Fruit fly (Drosophila melanogaster) whole organism, embryonic: ENCODE data around the gene VhaSFD.
A peak's percentile ranks its signal among the peaks of the same experiment; 100 is the strongest.

Source experiments
- Abd-B ChIP-seq: fragments of 200-800 bp; sonication (Bioruptor generic); optimal IDR thresholded peaks from 2 replicates; lab custom pipeline; 2018; ENCODE audit warnings: missing biosample characterization, mild to moderate bottlenecking, missing genetic modification characterization, moderate library complexity
- CG11456 ChIP-seq: fragments of 200-800 bp; sonication (Bioruptor generic); IDR thresholded peaks from 3 replicates; pipeline ENCODE4 v1.3.6; 2022; ENCODE audit warnings: missing biosample characterization, missing genetic modification characterization
- CG11695 ChIP-seq: fragments of 200-800 bp; sonication (Bioruptor generic); IDR thresholded peaks from 3 replicates; pipeline ENCODE4 v1.3.6; 2022; ENCODE audit warnings: missing biosample characterization, missing genetic modification characterization
- CG11723 ChIP-seq: fragments of 200-800 bp; sonication (Bioruptor generic); optimal IDR thresholded peaks from 2 replicates; lab custom pipeline; 2017; ENCODE audit warnings: missing biosample characterization, mild to moderate bottlenecking, missing genetic modification characterization
- CG12219 ChIP-seq: fragments of 200-800 bp; sonication (Bioruptor generic); optimal IDR thresholded peaks from 3 replicates; lab custom pipeline; 2018; ENCODE audit warnings: missing biosample characterization, mild to moderate bottlenecking, missing genetic modification characterization
- CG12236 ChIP-seq: fragments of 200-800 bp; sonication (Bioruptor generic); optimal IDR thresholded peaks from 2 replicates; lab custom pipeline; 2016; ENCODE audit warnings: missing biosample characterization, missing genetic modification characterization
- CG12299 ChIP-seq: fragments of 200-800 bp; sonication (Bioruptor generic); optimal IDR thresholded peaks from 2 replicates; lab custom pipeline; 2018; ENCODE audit warnings: missing biosample characterization, mild to moderate bottlenecking, missing genetic modification characterization
- CG12744 ChIP-seq: fragments of 200-800 bp; sonication (Bioruptor generic); optimal IDR thresholded peaks from 2 replicates; lab custom pipeline; 2016; ENCODE audit warnings: missing biosample characterization, missing genetic modification characterization
- CG12769 ChIP-seq: fragments of 200-800 bp; sonication (Bioruptor generic); optimal IDR thresholded peaks from 2 replicates; lab custom pipeline; 2019; ENCODE audit warnings: missing biosample characterization, mild to moderate bottlenecking, missing genetic modification characterization, moderate library complexity
- CG17361 ChIP-seq: fragments of 200-800 bp; sonication (Bioruptor generic); IDR thresholded peaks from 3 replicates; pipeline ENCODE4 v1.3.6; 2022; ENCODE audit warnings: missing biosample characterization, missing genetic modification characterization
- CG17568 ChIP-seq: fragments of 200-800 bp; sonication (Bioruptor generic); optimal IDR thresholded peaks from 2 replicates; lab custom pipeline; 2018; ENCODE audit warnings: missing biosample characterization, mild to moderate bottlenecking, missing genetic modification characterization, moderate library complexity
- CG18476 ChIP-seq: fragments of 200-800 bp; sonication (Bioruptor generic); optimal IDR thresholded peaks from 2 replicates; lab custom pipeline; 2016; ENCODE audit warnings: missing biosample characterization, mild to moderate bottlenecking, missing genetic modification characterization
- CG2202 ChIP-seq: fragments of 200-800 bp; sonication (Bioruptor generic); optimal IDR thresholded peaks from 2 replicates; lab custom pipeline; 2018; ENCODE audit warnings: missing biosample characterization, mild to moderate bottlenecking, missing genetic modification characterization
- CG34224 ChIP-seq: fragments of 200-800 bp; sonication (Bioruptor generic); IDR thresholded peaks from 3 replicates; pipeline ENCODE4 v1.3.6; 2022; ENCODE audit warnings: missing biosample characterization, missing genetic modification characterization; ENCODE audit not compliant: partially characterized antibody
- CG3838 ChIP-seq: fragments of 200-800 bp; sonication (Bioruptor generic); optimal IDR thresholded peaks from 3 replicates; lab custom pipeline; 2016; ENCODE audit warnings: missing biosample characterization, missing genetic modification characterization
- CG4328 ChIP-seq: fragments of 200-800 bp; sonication (Bioruptor generic); optimal IDR thresholded peaks from 3 replicates; lab custom pipeline; 2017; ENCODE audit warnings: missing biosample characterization, missing genetic modification reagents, missing genetic modification characterization
- CG4730 ChIP-seq: fragments of 200-800 bp; sonication (Bioruptor generic); IDR thresholded peaks from 2 replicates; pipeline ENCODE4 v1.3.6; 2022; ENCODE audit warnings: missing biosample characterization, missing genetic modification characterization
- CG5180 ChIP-seq: fragments of 200-800 bp; sonication (Bioruptor generic); optimal IDR thresholded peaks from 3 replicates; lab custom pipeline; 2017; ENCODE audit warnings: missing biosample characterization, missing genetic modification characterization, mild to moderate bottlenecking, moderate library complexity, missing genetic modification reagents
- CG7357 ChIP-seq: fragments of 200-800 bp; sonication (Bioruptor generic); IDR thresholded peaks from 3 replicates; pipeline ENCODE4 v1.3.6; 2022; ENCODE audit warnings: missing biosample characterization, missing genetic modification characterization
- CG7556 ChIP-seq: fragments of 200-800 bp; sonication (Bioruptor generic); optimal IDR thresholded peaks from 2 replicates; lab custom pipeline; 2017; ENCODE audit warnings: missing biosample characterization, mild to moderate bottlenecking, missing genetic modification characterization
- CHES-1-like ChIP-seq: fragments of 200-800 bp; sonication (Bioruptor generic); optimal IDR thresholded peaks from 2 replicates; lab custom pipeline; 2016; ENCODE audit warnings: missing biosample characterization, missing genetic modification characterization
- Chrac-16 ChIP-seq: fragments of 200-800 bp; sonication (Bioruptor generic); optimal IDR thresholded peaks from 3 replicates; lab custom pipeline; 2016; ENCODE audit warnings: missing biosample characterization, missing genetic modification characterization
- Dbx ChIP-seq: fragments of 200-800 bp; sonication (Bioruptor generic); IDR thresholded peaks from 3 replicates; pipeline ENCODE4 v1.3.6; 2022; ENCODE audit warnings: missing biosample characterization, missing genetic modification characterization
- Jarid2 ChIP-seq: fragments of 200-800 bp; sonication (Bioruptor generic); optimal IDR thresholded peaks from 3 replicates; lab custom pipeline; 2017; ENCODE audit warnings: mild to moderate bottlenecking, missing biosample characterization, missing genetic modification reagents, missing genetic modification characterization
- Med ChIP-seq: fragments of 200-800 bp; sonication (Bioruptor generic); peaks from one replicate; lab custom pipeline; 2016; ENCODE audit warnings: missing biosample characterization, missing genetic modification characterization, mild to moderate bottlenecking, inconsistent platforms, moderate library complexity
- NfI ChIP-seq: fragments of 200-800 bp; sonication (Bioruptor generic); optimal IDR thresholded peaks from 3 replicates; lab custom pipeline; 2018; ENCODE audit warnings: missing biosample characterization, mild to moderate bottlenecking, missing genetic modification characterization, moderate library complexity
- Optix ChIP-seq: fragments of 200-800 bp; sonication (Bioruptor generic); IDR thresholded peaks from 3 replicates; pipeline ENCODE4 v1.3.6; 2022; ENCODE audit warnings: missing biosample characterization, missing genetic modification characterization
- Six4 ChIP-seq: fragments of 200-800 bp; sonication (Bioruptor generic); optimal IDR thresholded peaks from 2 replicates; lab custom pipeline; 2016; ENCODE audit warnings: missing biosample characterization, missing genetic modification characterization
- amos ChIP-seq: fragments of 200-800 bp; sonication (Bioruptor generic); IDR thresholded peaks from 2 replicates; pipeline ENCODE4 v1.3.6; 2022; ENCODE audit warnings: missing biosample characterization, missing genetic modification characterization; ENCODE audit not compliant: partially characterized antibody
- chif ChIP-seq, 2 experiments: fragments of 200-800 bp; sonication (Bioruptor generic); optimal IDR thresholded peaks; 3 replicates each; lab custom pipeline; 2016; ENCODE audit warnings: missing biosample characterization in 2 of 2, missing genetic modification characterization in 2 of 2
- croc ChIP-seq: fragments of 200-800 bp; sonication (Bioruptor generic); conservative IDR thresholded peaks from 3 replicates; pipeline ENCODE4 v1.3.6; 2022; ENCODE audit warnings: missing biosample characterization, missing genetic modification characterization
- eve ChIP-seq, 2 experiments: fragments of >200 bp; optimal IDR thresholded peaks; 2 replicates each; lab custom pipeline; 2017; ENCODE audit warnings: missing biosample characterization in 2 of 2, missing genetic modification characterization in 2 of 2
- gsb-n ChIP-seq: fragments of 200-800 bp; sonication (Bioruptor generic); optimal IDR thresholded peaks from 3 replicates; lab custom pipeline; 2018; ENCODE audit warnings: missing biosample characterization, mild to moderate bottlenecking, missing genetic modification characterization
- her ChIP-seq: fragments of 200-800 bp; sonication (Bioruptor generic); optimal IDR thresholded peaks from 2 replicates; lab custom pipeline; 2016; ENCODE audit warnings: missing biosample characterization, missing genetic modification characterization
- hkb ChIP-seq, 2 experiments: fragments of 200-800 bp in 1 of 2; fragments of >200 bp in 1 of 2; sonication (Bioruptor generic) in 1 of 2; IDR thresholded peaks in 1 of 2; optimal IDR thresholded peaks in 1 of 2; 2 replicates each; pipeline versions ENCODE4 v1.3.6 to Lab custom; 2017 to 2022; ENCODE audit warnings: missing biosample characterization in 1 of 2, missing genetic modification characterization in 1 of 2
- jing ChIP-seq: fragments of 200-800 bp; sonication (Bioruptor generic); optimal IDR thresholded peaks from 2 replicates; lab custom pipeline; 2018; ENCODE audit warnings: missing biosample characterization, mild to moderate bottlenecking, missing genetic modification characterization
- nerfin-2 ChIP-seq: fragments of 200-800 bp; sonication (Bioruptor generic); IDR thresholded peaks from 2 replicates; pipeline ENCODE4 v1.3.6; 2022; ENCODE audit warnings: missing biosample characterization, missing genetic modification characterization; ENCODE audit not compliant: partially characterized antibody
- onecut ChIP-seq: fragments of 200-800 bp; sonication (Bioruptor generic); IDR thresholded peaks from 2 replicates; pipeline ENCODE4 v1.3.6; 2022; ENCODE audit warnings: missing biosample characterization, missing genetic modification characterization
- phol ChIP-seq: fragments of 200-800 bp; sonication (Bioruptor generic); optimal IDR thresholded peaks from 3 replicates; lab custom pipeline; 2018; ENCODE audit warnings: missing biosample characterization, mild to moderate bottlenecking, missing genetic modification characterization, moderate library complexity
- pum ChIP-seq: fragments of 200-800 bp; sonication (Bioruptor generic); optimal IDR thresholded peaks from 2 replicates; lab custom pipeline; 2016; ENCODE audit warnings: missing biosample characterization, missing genetic modification characterization
- salm ChIP-seq: fragments of 200-800 bp; sonication (Bioruptor generic); optimal IDR thresholded peaks from 2 replicates; lab custom pipeline; 2018; ENCODE audit warnings: missing biosample characterization, mild to moderate bottlenecking, missing genetic modification characterization
- sens ChIP-seq: fragments of 200-800 bp; sonication (Bioruptor generic); peaks from one replicate; lab custom pipeline; 2016; ENCODE audit warnings: missing biosample characterization, missing genetic modification characterization
- shn ChIP-seq: fragments of 200-800 bp; sonication (Bioruptor generic); optimal IDR thresholded peaks from 3 replicates; lab custom pipeline; 2016; ENCODE audit warnings: missing biosample characterization, missing genetic modification characterization
- slbo ChIP-seq: fragments of 200-800 bp; sonication (Bioruptor generic); IDR thresholded peaks from 2 replicates; pipeline ENCODE4 v1.3.6; 2022; ENCODE audit warnings: missing biosample characterization, missing genetic modification characterization
- sr ChIP-seq: fragments of 200-800 bp; sonication (Bioruptor generic); IDR thresholded peaks from 3 replicates; pipeline ENCODE4 v1.3.6; 2022; ENCODE audit warnings: missing biosample characterization, missing genetic modification characterization
- ssp ChIP-seq: fragments of 200-800 bp; sonication (Bioruptor generic); IDR thresholded peaks from 2 replicates; pipeline ENCODE4 v1.3.6; 2022; ENCODE audit warnings: missing biosample characterization, missing genetic modification characterization
- sug ChIP-seq: fragments of 200-800 bp; optimal IDR thresholded peaks from 2 replicates; lab custom pipeline; 2019; ENCODE audit warnings: missing biosample characterization, mild to moderate bottlenecking, missing genetic modification characterization, moderate library complexity
- vvl ChIP-seq: fragments of 200-800 bp; sonication (Bioruptor generic); IDR thresholded peaks from 2 replicates; pipeline ENCODE4 v1.3.6; 2022; ENCODE audit warnings: missing biosample characterization, missing genetic modification characterization
- wek ChIP-seq: fragments of 200-800 bp; sonication (Bioruptor generic); optimal IDR thresholded peaks from 3 replicates; lab custom pipeline; 2018; ENCODE audit warnings: missing biosample characterization, mild to moderate bottlenecking, missing genetic modification characterization, moderate library complexity

VhaSFD gene

dm6 chr2L:16710234-16710633, 17.4 kb downstream of the VhaSFD start:
- TF ChIP-seq her (GFP tag; lab: Kevin White, UChicago) (no peak), wek (no peak), CG7357 (GFP tag; lab: Robert Waterston, UW) (no peak), Med (GFP tag; lab: Kevin White, UChicago) (peak; percentile 62), slbo (GFP tag; lab: Robert Waterston, UW) (no peak), Optix (GFP tag; lab: Robert Waterston, UW) (0 out of 3 replicates have a peak, but pooled peaks have one; percentile 12), salm (tag; lab: Kevin White, UChicago) (peak; percentile 8), sens (GFP tag; lab: Kevin White, UChicago) (peak; percentile 60), chif (GFP tag; optimal IDR thresholded peaks at IDR 0.05; lab: Kevin White, UChicago) (no peak), sug (tag; lab: Kevin White, UChicago) (no peak), CG2202 (tag; lab: Kevin White, UChicago) (no peak), vvl (GFP tag; lab: Robert Waterston, UW) (peak; percentile 60; the same call in 1 of the 2 replicates), CG12744 (GFP tag; lab: Kevin White, UChicago) (no peak), CG17568 (GFP tag; lab: Kevin White, UChicago) (peak; percentile 32), phol (tag; lab: Kevin White, UChicago) (no peak)

- TF ChIP-seq NfI: peak; percentile 71
- TF ChIP-seq sr (GFP tag; lab: Robert Waterston, UW): no peak
- peak; percentile 49 for TF ChIP-seq CG11723
- TF ChIP-seq CG4730 (GFP tag; lab: Robert Waterston, UW): no peak
- TF ChIP-seq onecut: peak; percentile 69
- TF ChIP-seq CG17361 (GFP tag; lab: Robert Waterston, UW): no peak
- no peak for TF ChIP-seq phol (tag; lab: Kevin White, UChicago)
- TF ChIP-seq CG18476 (GFP tag; lab: Kevin White, UChicago): peak; percentile 52
- peak; percentile 18 for TF ChIP-seq CG12769 (tag; lab: Kevin White, UChicago)
- peak; percentile 53; the same call in 2 of the 3 replicates for TF ChIP-seq CG11695
- no peak for TF ChIP-seq croc (GFP tag; lab: Robert Waterston, UW)
- TF ChIP-seq CG11456 (GFP tag; lab: Robert Waterston, UW): peak; percentile 61; the same call in 2 of the 3 replicates
- peak; percentile 67 for TF ChIP-seq CG12219 (GFP tag; lab: Kevin White, UChicago)
- TF ChIP-seq CG12299 (tag; lab: Kevin White, UChicago): peak; percentile 10
- no peak for TF ChIP-seq Jarid2 (GFP tag; lab: Kevin White, UChicago)
- TF ChIP-seq hkb (optimal IDR thresholded peaks at IDR 0.05; lab: Kevin White, UChicago): no peak
- peak; percentile 88 for TF ChIP-seq hkb (GFP tag; IDR thresholded peaks at IDR 0.05; lab: Robert Waterston, UW)
- no peak for TF ChIP-seq CG4328 (GFP tag; lab: Kevin White, UChicago)
- TF ChIP-seq jing (GFP tag; lab: Kevin White, UChicago): peak; percentile 54
- TF ChIP-seq CG7556 (GFP tag; lab: Kevin White, UChicago): peak; percentile 74
- no peak for TF ChIP-seq amos
- TF ChIP-seq shn (GFP tag; lab: Kevin White, UChicago): no peak
- no peak for TF ChIP-seq CG3838 (GFP tag; lab: Kevin White, UChicago)
- no peak for TF ChIP-seq CG12236 (GFP tag; lab: Kevin White, UChicago)
- peak in 1 of 2 experiments; percentile 84 for TF ChIP-seq eve (GFP tag; optimal IDR thresholded peaks at IDR 0.05; lab: Kevin White, UChicago)
- TF ChIP-seq CG5180: no peak
- TF ChIP-seq Chrac-16: peak; percentile 56
- peak; percentile 62 for TF ChIP-seq gsb-n (tag; lab: Kevin White, UChicago)
- no peak for TF ChIP-seq CG34224 (GFP tag; lab: Robert Waterston, UW)
- TF ChIP-seq Six4 (GFP tag; lab: Kevin White, UChicago): no peak
- TF ChIP-seq Abd-B: peak; percentile 65
- peak; percentile 4 for TF ChIP-seq pum
- peak; percentile 47; the same call in 1 of the 3 replicates for TF ChIP-seq Dbx
- TF ChIP-seq CHES-1-like (GFP tag; lab: Kevin White, UChicago): peak; percentile 5
- no peak for TF ChIP-seq nerfin-2 (GFP tag; lab: Robert Waterston, UW)
- TF ChIP-seq ssp: peak; percentile 56
Observed at dm6 chr2L:16709693-16710092, 17.9 kb downstream of the VhaSFD start.
